Worm (Caenorhabditis elegans): ENCODE measurements around the gene farl-11.
A peak's percentile ranks its signal among the peaks of the same experiment; 100 is the strongest.

Gene farl-11

DNA sequence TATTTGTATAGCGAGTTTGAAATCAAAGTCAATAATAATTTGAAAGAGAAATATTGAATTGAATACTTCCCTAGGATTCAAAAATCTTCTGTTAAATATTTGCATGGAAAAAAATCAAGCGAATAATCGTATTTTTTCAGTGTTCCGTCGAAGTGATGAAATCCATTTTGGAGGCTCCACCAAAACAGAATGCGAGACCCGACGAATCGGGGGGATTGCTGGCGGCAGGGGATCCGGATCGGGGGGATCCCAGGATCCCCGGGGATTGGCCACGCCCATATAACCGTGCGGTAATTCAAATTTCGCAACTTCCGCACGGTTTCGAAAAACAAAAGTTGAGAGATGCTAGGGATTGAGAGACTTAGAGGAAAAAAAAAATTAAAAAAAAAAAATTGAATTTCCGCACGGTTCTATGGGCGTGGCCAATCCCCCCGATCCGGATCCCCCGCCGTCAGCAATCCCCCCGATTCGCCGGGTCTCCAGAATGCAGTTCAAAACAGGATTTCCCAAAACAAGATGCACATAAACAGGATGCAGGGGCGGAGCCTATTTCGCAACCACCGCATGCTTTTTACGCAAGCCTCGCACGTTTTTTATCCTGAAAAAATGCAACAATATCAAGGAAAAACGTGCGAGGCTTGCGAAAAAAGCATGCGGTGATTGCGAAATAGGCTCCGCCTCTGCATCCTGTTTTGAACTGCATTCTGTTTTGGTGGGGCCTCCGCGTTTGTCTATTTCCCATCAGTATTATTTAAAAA, 18.0 kb upstream of the farl-11 start, which contains the start of gene F10E7.11 (continued):
- TF ChIP-seq duxl-1 (tag; optimal IDR thresholded peaks at IDR 0.05; ENCODE audit: poor library complexity) (no peak), nhr-11 (tag; optimal IDR thresholded peaks at IDR 0.05) (no peak), hmg-1.1 (GFP tag; IDR thresholded peaks at IDR 0.05) (peak; percentile 76), hlh-30 (tag; optimal IDR thresholded peaks at IDR 0.05; ENCODE audit: insufficient read depth) (no peak), mdt-29 (GFP tag; IDR thresholded peaks at IDR 0.05) (0 out of 2 replicates have a peak, but pooled peaks have one; percentile 14), fos-1 (tag; optimal IDR thresholded peaks at IDR 0.05) (no peak), dpl-1 (GFP tag; optimal IDR thresholded peaks at IDR 0.05) (peak; percentile 0), cey-2 (tag; optimal IDR thresholded peaks at IDR 0.05; ENCODE audit: borderline replicate concordance, insufficient read depth) (no peak), pqm-1 (tag; optimal IDR thresholded peaks at IDR 0.05) (no peak), mxl-3 (GFP tag; optimal IDR thresholded peaks at IDR 0.05) (no peak), ceh-32 (tag; optimal IDR thresholded peaks at IDR 0.05; ENCODE audit: poor library complexity) (no peak), ceh-82 (tag; optimal IDR thresholded peaks at IDR 0.05) (no peak), hlh-11 (tag; optimal IDR thresholded peaks at IDR 0.05) (no peak), nhr-25 (tag; optimal IDR thresholded peaks at IDR 0.05; ENCODE audit: borderline replicate concordance, insufficient read depth) (no peak), zfp-2 (tag; optimal IDR thresholded peaks at IDR 0.05) (no peak), daf-19 (GFP tag; conservative IDR thresholded peaks at IDR 0.05) (no peak), dve-1 (tag; optimal IDR thresholded peaks at IDR 0.05; ENCODE audit: insufficient read depth) (no peak), ztf-7 (tag; optimal IDR thresholded peaks at IDR 0.05) (no peak), lir-3 (tag; optimal IDR thresholded peaks at IDR 0.05) (no peak), daf-8 (GFP tag; IDR thresholded peaks at IDR 0.05) (no peak), dmd-9 (GFP tag; IDR thresholded peaks at IDR 0.05) (no peak), mes-2 (tag; optimal IDR thresholded peaks at IDR 0.05; ENCODE audit: poor library complexity, severe bottlenecking) (peak; percentile 80), unc-62 (GFP tag; optimal IDR thresholded peaks at IDR 0.05 in 1 of 2) (no peak), unc-62 (tag; optimal IDR thresholded peaks at IDR 0.05) (no peak), ceh-28 (tag; optimal IDR thresholded peaks at IDR 0.05) (no peak), zag-1 (tag; optimal IDR thresholded peaks at IDR 0.05) (no peak), ceh-20 (GFP tag; IDR thresholded peaks at IDR 0.05) (no peak), ztf-11 (tag; optimal IDR thresholded peaks at IDR 0.05) (no peak), unc-39 (tag; optimal IDR thresholded peaks at IDR 0.05) (no peak), zip-11 (GFP tag; IDR thresholded peaks at IDR 0.05) (no peak), aly-2 (tag; optimal IDR thresholded peaks at IDR 0.05) (no peak), F10B5.3 (tag; optimal IDR thresholded peaks at IDR 0.05) (no peak), F37D6.2 (tag; optimal IDR thresholded peaks at IDR 0.05) (peak; percentile 77), fkh-10 (GFP tag; optimal IDR thresholded peaks at IDR 0.05) (no peak), zfp-3 (GFP tag; conservative IDR thresholded peaks at IDR 0.05) (no peak), arid-1 (GFP tag; conservative IDR thresholded peaks at IDR 0.05) (peak; percentile 74; the same call in 1 of the 2 replicates), dmd-6 (GFP tag; IDR thresholded peaks at IDR 0.05) (no peak), T26A8.4 (GFP tag; IDR thresholded peaks at IDR 0.05) (peak; percentile 62), daf-12 (tag; optimal IDR thresholded peaks at IDR 0.05) (no peak), nhr-41 (GFP tag; IDR thresholded peaks at IDR 0.05) (no peak), vab-7 (GFP tag; IDR thresholded peaks at IDR 0.05) (peak; percentile 56; the same call in 1 of the 2 replicates), snpc-4 (tag; optimal IDR thresholded peaks at IDR 0.05) (no peak), unc-130 (GFP tag; optimal IDR thresholded peaks at IDR 0.05) (no peak), ama-1 (optimal IDR thresholded peaks at IDR 0.05) (no peak), aha-1 (tag) (peak; percentile 5), gei-8 (GFP tag; optimal IDR thresholded peaks at IDR 0.05) (no peak), ZK337.2 (GFP tag; IDR thresholded peaks at IDR 0.05) (no peak), T20F7.1 (GFP tag; optimal IDR thresholded peaks at IDR 0.05) (no peak), zip-2 (tag; optimal IDR thresholded peaks at IDR 0.05) (no peak), Y75B8A.6 (GFP tag; IDR thresholded peaks at IDR 0.05) (no peak), egl-27 (tag; optimal IDR thresholded peaks at IDR 0.05) (no peak)
